Worm (Caenorhabditis elegans) whole organism, L4 larva: ENCODE data around the gene F40E10.5.

ENCODE experiments used
- D1046.2 ChIP-seq: fragments of 200-800 bp; sonication (Bioruptor generic); IDR thresholded peaks from 2 replicates; pipeline ENCODE4 v1.3.6; 2022; ENCODE audit warnings: missing genetic modification characterization, missing compliant biosample characterization
- F26F4.8 ChIP-seq: fragments of 200-800 bp; sonication (Bioruptor generic); conservative IDR thresholded peaks from 2 replicates; pipeline ENCODE4 v1.3.6; 2022; ENCODE audit warnings: missing genetic modification characterization, missing compliant biosample characterization
- F44E2.7 ChIP-seq: fragments of 200-800 bp; sonication (Bioruptor generic); IDR thresholded peaks from 2 replicates; pipeline ENCODE4 v2.1.2; 2022; ENCODE audit warnings: missing genetic modification characterization, missing compliant biosample characterization
- T26A8.4 ChIP-seq: fragments of 200-800 bp; sonication (Bioruptor generic); IDR thresholded peaks from 2 replicates; pipeline ENCODE4 v1.3.6; 2022; ENCODE audit warnings: missing genetic modification characterization, missing compliant biosample characterization
- Y48G9A.11 ChIP-seq: fragments of 200-800 bp; sonication (Bioruptor generic); IDR thresholded peaks from 2 replicates; pipeline ENCODE4 v1.3.6; 2022; ENCODE audit warnings: missing genetic modification reagents, missing genetic modification characterization, missing compliant biosample characterization
- aha-1 ChIP-seq: fragments of 150-350 bp; peaks from one replicate; lab custom pipeline; 2014; ENCODE audit warnings: missing biosample characterization, missing genetic modification characterization
- attf-4 ChIP-seq: sonication (generic microtip); optimal IDR thresholded peaks from 3 replicates; lab custom pipeline; 2017; ENCODE audit warnings: missing biosample characterization, missing genetic modification characterization
- ceh-28 ChIP-seq: fragments of 150-350 bp; optimal IDR thresholded peaks from 2 replicates; lab custom pipeline; 2014; ENCODE audit warnings: missing biosample characterization, missing genetic modification reagents, missing genetic modification characterization
- ceh-44 ChIP-seq: fragments of 200-800 bp; sonication (Bioruptor generic); IDR thresholded peaks from 2 replicates; pipeline ENCODE4 v1.3.6; 2022; ENCODE audit warnings: missing genetic modification reagents, missing genetic modification characterization, missing compliant biosample characterization
- ceh-62 ChIP-seq: sonication (generic microtip); optimal IDR thresholded peaks from 2 replicates; lab custom pipeline; 2017; ENCODE audit warnings: missing biosample characterization, missing genetic modification characterization
- ceh-82 ChIP-seq: sonication (generic microtip); optimal IDR thresholded peaks from 2 replicates; lab custom pipeline; 2017; ENCODE audit warnings: missing biosample characterization, missing genetic modification characterization
- ces-1 ChIP-seq: fragments of 150-350 bp; sonication (generic microtip); optimal IDR thresholded peaks from 4 replicates; lab custom pipeline; 2014; ENCODE audit warnings: missing biosample characterization, missing genetic modification reagents, missing genetic modification characterization
- cey-2 ChIP-seq: sonication (generic microtip); optimal IDR thresholded peaks from 3 replicates; lab custom pipeline; 2017; ENCODE audit warnings: missing genetic modification characterization, mild to moderate bottlenecking, missing compliant biosample characterization, antibody characterized with exemption, borderline replicate concordance; ENCODE audit not compliant: insufficient read depth
- ctbp-1 ChIP-seq: fragments of 200-800 bp; sonication (Bioruptor generic); IDR thresholded peaks from 2 replicates; pipeline ENCODE4 v1.3.6; 2022; ENCODE audit warnings: missing genetic modification reagents, missing genetic modification characterization, missing compliant biosample characterization
- daf-12 ChIP-seq: fragments of 150-350 bp; optimal IDR thresholded peaks from 2 replicates; lab custom pipeline; 2014; ENCODE audit warnings: missing biosample characterization, missing genetic modification reagents, missing genetic modification characterization
- daf-19 ChIP-seq: fragments of 200-800 bp; sonication (Bioruptor generic); conservative IDR thresholded peaks from 2 replicates; pipeline ENCODE4 v1.3.6; 2022; ENCODE audit warnings: missing genetic modification characterization, missing compliant biosample characterization
- dmd-6 ChIP-seq: fragments of 200-800 bp; sonication (Bioruptor generic); IDR thresholded peaks from 2 replicates; pipeline ENCODE4 v1.3.6; 2022; ENCODE audit warnings: missing genetic modification reagents, missing genetic modification characterization, missing compliant biosample characterization
- dpl-1 ChIP-seq: fragments of 150-350 bp; optimal IDR thresholded peaks from 2 replicates; lab custom pipeline; 2014; ENCODE audit warnings: missing biosample characterization, missing genetic modification reagents, missing genetic modification characterization
- duxl-1 ChIP-seq: sonication (generic microtip); optimal IDR thresholded peaks from 2 replicates; lab custom pipeline; 2016; ENCODE audit warnings: mild to moderate bottlenecking, missing genetic modification characterization, moderate library complexity, missing compliant biosample characterization; ENCODE audit not compliant: poor library complexity
- dve-1 ChIP-seq: sonication (generic microtip); optimal IDR thresholded peaks from 2 replicates; lab custom pipeline; 2017; ENCODE audit warnings: antibody characterized with exemption, mild to moderate bottlenecking, missing genetic modification characterization, missing compliant biosample characterization; ENCODE audit not compliant: insufficient read depth
- egl-27 ChIP-seq: sonication (generic microtip); optimal IDR thresholded peaks from 3 replicates; lab custom pipeline; 2017; ENCODE audit warnings: missing biosample characterization, missing genetic modification reagents, missing genetic modification characterization
- fkh-10 ChIP-seq: fragments of 150-350 bp; optimal IDR thresholded peaks from 2 replicates; lab custom pipeline; 2014; ENCODE audit warnings: missing biosample characterization, missing genetic modification reagents, missing genetic modification characterization
- hlh-30 ChIP-seq: sonication (generic microtip); optimal IDR thresholded peaks from 2 replicates; lab custom pipeline; 2017; ENCODE audit warnings: antibody characterized with exemption, mild to moderate bottlenecking, missing genetic modification characterization, missing compliant biosample characterization; ENCODE audit not compliant: insufficient read depth
- hmg-1.1 ChIP-seq: fragments of 200-800 bp; sonication (Bioruptor generic); IDR thresholded peaks from 2 replicates; pipeline ENCODE4 v1.3.6; 2022; ENCODE audit warnings: missing genetic modification reagents, missing genetic modification characterization, missing compliant biosample characterization
- lim-7 ChIP-seq: fragments of 200-800 bp; sonication (Bioruptor generic); IDR thresholded peaks from 2 replicates; pipeline ENCODE4 v1.3.6; 2022; ENCODE audit warnings: missing genetic modification characterization, missing compliant biosample characterization
- lin-15B ChIP-seq: fragments of 150-350 bp; sonication (generic microtip); optimal IDR thresholded peaks from 3 replicates; lab custom pipeline; 2014; ENCODE audit warnings: missing biosample characterization, missing genetic modification characterization
- lin-38 ChIP-seq: fragments of 200-800 bp; sonication (Bioruptor generic); IDR thresholded peaks from 2 replicates; pipeline ENCODE4 v1.3.6; 2022; ENCODE audit warnings: missing genetic modification reagents, missing genetic modification characterization, missing compliant biosample characterization
- madf-5 ChIP-seq, 2 experiments: fragments of 200-800 bp; sonication (Bioruptor generic); IDR thresholded peaks; 2 replicates each; pipeline ENCODE4 v1.3.6; 2022; ENCODE audit warnings: missing compliant biosample characterization in 2 of 2, missing genetic modification characterization in 2 of 2
- madf-9 ChIP-seq: fragments of 200-800 bp; sonication (Bioruptor generic); conservative IDR thresholded peaks from 2 replicates; pipeline ENCODE4 v1.3.6; 2022; ENCODE audit warnings: missing genetic modification reagents, missing genetic modification characterization, missing compliant biosample characterization
- mes-2 ChIP-seq: sonication (generic microtip); optimal IDR thresholded peaks from 2 replicates; lab custom pipeline; 2016; ENCODE audit warnings: missing genotype, mild to moderate bottlenecking, missing genetic modification characterization, missing compliant biosample characterization; ENCODE audit not compliant: poor library complexity, severe bottlenecking
- nhr-10 ChIP-seq: fragments of 150-350 bp; optimal IDR thresholded peaks from 2 replicates; lab custom pipeline; 2014; ENCODE audit warnings: missing biosample characterization, missing genetic modification characterization
- nhr-102 ChIP-seq: sonication (generic microtip); optimal IDR thresholded peaks from 2 replicates; lab custom pipeline; 2016; ENCODE audit warnings: mild to moderate bottlenecking, missing genetic modification characterization, moderate library complexity, missing compliant biosample characterization
- nhr-11 ChIP-seq: fragments of 150-350 bp; optimal IDR thresholded peaks from 2 replicates; lab custom pipeline; 2014; ENCODE audit warnings: missing biosample characterization, missing genetic modification characterization
- nhr-25 ChIP-seq: sonication (generic microtip); optimal IDR thresholded peaks from 2 replicates; lab custom pipeline; 2017; ENCODE audit warnings: missing genetic modification characterization, mild to moderate bottlenecking, missing compliant biosample characterization, antibody characterized with exemption, moderate library complexity, borderline replicate concordance; ENCODE audit not compliant: insufficient read depth
- nhr-28 ChIP-seq: fragments of 150-350 bp; optimal IDR thresholded peaks from 2 replicates; lab custom pipeline; 2014; ENCODE audit warnings: missing biosample characterization, missing genetic modification characterization
- nhr-76 ChIP-seq: fragments of 150-350 bp; optimal IDR thresholded peaks from 2 replicates; lab custom pipeline; 2014; ENCODE audit warnings: missing biosample characterization, missing genetic modification characterization
- nhr-77 ChIP-seq: fragments of 150-350 bp; optimal IDR thresholded peaks from 2 replicates; lab custom pipeline; 2014; ENCODE audit warnings: missing biosample characterization, missing genetic modification characterization
- pqm-1 ChIP-seq: sonication (generic microtip); optimal IDR thresholded peaks from 2 replicates; lab custom pipeline; 2017; ENCODE audit warnings: missing biosample characterization, missing genetic modification characterization
- rbr-2 ChIP-seq: sonication (generic microtip); optimal IDR thresholded peaks from 2 replicates; lab custom pipeline; 2016; ENCODE audit warnings: missing genotype, missing genetic modification characterization, missing compliant biosample characterization
- sdz-12 ChIP-seq: fragments of 200-800 bp; sonication (Bioruptor generic); optimal IDR thresholded peaks from 2 replicates; lab custom pipeline; 2018; ENCODE audit warnings: mild to moderate bottlenecking, missing genetic modification characterization, missing compliant biosample characterization
- skn-1 ChIP-seq: fragments of 150-350 bp; optimal IDR thresholded peaks from 2 replicates; lab custom pipeline; 2014; ENCODE audit warnings: missing biosample characterization, missing genetic modification characterization
- snpc-1.2 ChIP-seq: fragments of 200-800 bp; sonication (Bioruptor generic); IDR thresholded peaks from 2 replicates; pipeline ENCODE4 v1.3.6; 2022; ENCODE audit warnings: missing genetic modification reagents, missing genetic modification characterization, missing compliant biosample characterization
- spr-1 ChIP-seq: sonication (generic microtip); optimal IDR thresholded peaks from 2 replicates; lab custom pipeline; 2016; ENCODE audit warnings: mild to moderate bottlenecking, missing genetic modification characterization, missing compliant biosample characterization
- tag-97 ChIP-seq: fragments of 200-800 bp; sonication (Bioruptor generic); IDR thresholded peaks from 2 replicates; pipeline ENCODE4 v1.3.6; 2022; ENCODE audit warnings: missing genetic modification characterization, missing compliant biosample characterization
- unc-130 ChIP-seq: sonication (generic microtip); optimal IDR thresholded peaks from 2 replicates; lab custom pipeline; 2016; ENCODE audit warnings: missing genetic modification reagents, missing genetic modification characterization, missing compliant biosample characterization
- unc-39 ChIP-seq: sonication (generic microtip); optimal IDR thresholded peaks from 2 replicates; lab custom pipeline; 2017; ENCODE audit warnings: missing biosample characterization, missing genetic modification characterization
- unc-62 ChIP-seq, 3 experiments: fragments of 150-350 bp in 1 of 3; sonication (generic microtip); optimal IDR thresholded peaks in 2 of 3; peaks in 1 of 3; 1 replicate in 1 of 3; 2 replicates in 2 of 3; lab custom pipeline; 2014 to 2017; ENCODE audit warnings: missing biosample characterization in 3 of 3, missing genetic modification characterization in 3 of 3, missing genetic modification reagents in 3 of 3, missing genotype in 1 of 3
- vab-7 ChIP-seq: fragments of 200-800 bp; sonication (Bioruptor generic); IDR thresholded peaks from 2 replicates; pipeline ENCODE4 v1.3.6; 2022; ENCODE audit warnings: missing genetic modification reagents, missing genetic modification characterization, missing compliant biosample characterization
- zfp-3 ChIP-seq: fragments of 200-800 bp; sonication (Bioruptor generic); conservative IDR thresholded peaks from 2 replicates; pipeline ENCODE4 v1.3.6; 2022; ENCODE audit warnings: missing genetic modification reagents, missing genetic modification characterization, missing compliant biosample characterization
- zip-2 ChIP-seq: fragments of 150-350 bp; optimal IDR thresholded peaks from 2 replicates; lab custom pipeline; 2014; ENCODE audit warnings: missing biosample characterization, missing genetic modification characterization
- ztf-11 ChIP-seq: fragments of 150-350 bp; optimal IDR thresholded peaks from 2 replicates; lab custom pipeline; 2014; ENCODE audit warnings: missing biosample characterization, missing genetic modification characterization

The F40E10.5 gene

DNA sequence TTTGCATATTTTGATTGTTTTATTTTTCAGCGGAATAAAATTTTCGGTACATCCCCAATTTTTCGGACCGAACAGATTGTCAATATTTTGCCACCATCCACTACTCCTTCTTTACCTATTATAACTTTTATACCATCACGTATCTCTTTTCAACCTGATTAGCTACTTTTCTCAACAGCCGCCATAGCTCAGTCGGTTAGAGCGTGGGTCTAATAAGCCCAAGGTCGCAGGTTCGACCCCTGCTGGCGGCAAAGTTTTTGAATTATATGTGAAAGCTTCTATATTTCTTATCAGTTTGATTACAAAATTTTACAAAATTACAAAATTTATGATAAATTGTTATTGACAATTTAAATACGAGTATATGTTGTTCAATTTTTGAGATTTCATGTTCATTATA, 22.6 kb upstream of the F40E10.5 start (continued):
- TF ChIP-seq ces-1 (GFP tag; lab: Kevin White, UChicago) (no peak), nhr-76 (tag; lab: Kevin White, UChicago) (no peak), duxl-1 (no peak), ceh-62 (tag; lab: Kevin White, UChicago) (no peak), F44E2.7 (GFP tag; lab: Robert Waterston, UW) (no peak), nhr-28 (no peak), ctbp-1 (no peak), daf-12 (tag; lab: Kevin White, UChicago) (no peak), cey-2 (tag; lab: Kevin White, UChicago) (no peak), mes-2 (tag; lab: Kevin White, UChicago) (peak; percentile 64), T26A8.4 (GFP tag; lab: Robert Waterston, UW) (no peak), madf-9 (GFP tag; lab: Robert Waterston, UW) (no peak), zfp-3 (GFP tag; lab: Robert Waterston, UW) (peak; percentile 52; the same call in 1 of the 2 replicates), lin-15B (tag; lab: Kevin White, UChicago) (no peak), egl-27 (no peak), snpc-1.2 (peak; percentile 73), nhr-77 (tag; lab: Kevin White, UChicago) (no peak), ceh-82 (tag; lab: Kevin White, UChicago) (no peak), madf-5 (GFP tag; IDR thresholded peaks at IDR 0.05; lab: Robert Waterston, UW) (0 out of 4 replicates have a peak, but pooled peaks of 1 of the 2 experiments have one; percentile 42), dve-1 (tag; lab: Kevin White, UChicago) (no peak), hlh-30 (tag; lab: Kevin White, UChicago) (peak; percentile 29), F26F4.8 (peak; percentile 66; the same call in 1 of the 2 replicates), rbr-2 (tag; lab: Kevin White, UChicago) (no peak), sdz-12 (GFP tag; lab: Kevin White, UChicago) (no peak), lin-38 (GFP tag; lab: Robert Waterston, UW) (no peak), pqm-1 (tag; lab: Kevin White, UChicago) (no peak), zip-2 (peak; percentile 25), fkh-10 (GFP tag; lab: Kevin White, UChicago) (no peak), tag-97 (GFP tag; lab: Robert Waterston, UW) (no peak), unc-39 (tag; lab: Kevin White, UChicago) (no peak), skn-1 (tag; lab: Kevin White, UChicago) (no peak), unc-62 (GFP tag; optimal IDR thresholded peaks at IDR 0.05 in 1 of 2; lab: Kevin White, UChicago) (no peak), unc-62 (tag; optimal IDR thresholded peaks at IDR 0.05; lab: Kevin White, UChicago) (no peak), unc-130 (GFP tag; lab: Kevin White, UChicago) (no peak), D1046.2 (GFP tag; lab: Robert Waterston, UW) (no peak), Y48G9A.11 (GFP tag; lab: Robert Waterston, UW) (no peak), nhr-102 (no peak), attf-4 (no peak), ceh-28 (tag; lab: Kevin White, UChicago) (no peak), dpl-1 (no peak), spr-1 (no peak), dmd-6 (peak; percentile 33; the same call in 1 of the 2 replicates), hmg-1.1 (GFP tag; lab: Robert Waterston, UW) (no peak), nhr-10 (tag; lab: Kevin White, UChicago) (no peak), vab-7 (GFP tag; lab: Robert Waterston, UW) (peak; percentile 54; the same call in 1 of the 2 replicates), lim-7 (GFP tag; lab: Robert Waterston, UW) (peak; percentile 68; the same call in 1 of the 2 replicates), nhr-11 (tag; lab: Kevin White, UChicago) (no peak), ztf-11 (no peak), nhr-25 (tag; lab: Kevin White, UChicago) (no peak), ceh-44 (GFP tag; lab: Robert Waterston, UW) (no peak), aha-1 (tag; lab: Kevin White, UChicago) (no peak), daf-19 (GFP tag; lab: Robert Waterston, UW) (no peak)
